Fruit fly (Drosophila melanogaster) whole organism, embryonic: Measurements from ENCODE around the gene rb.
A peak's percentile ranks its signal among the peaks of the same experiment; 100 is the strongest.

Experiments
- BEAF-32 ChIP-seq: fragments of 200-800 bp; sonication (Bioruptor generic); optimal IDR thresholded peaks from 3 replicates; lab custom pipeline; 2017; ENCODE audit warnings: missing biosample characterization, missing genetic modification characterization, mild to moderate bottlenecking, moderate library complexity, missing genetic modification reagents
- CG1024 ChIP-seq: fragments of 200-800 bp; sonication (Bioruptor generic); IDR thresholded peaks from 2 replicates; pipeline ENCODE4 v1.3.6; 2022; ENCODE audit warnings: missing biosample characterization, missing genetic modification characterization
- CG10959 ChIP-seq: fragments of 200-800 bp; sonication (Bioruptor generic); IDR thresholded peaks from 2 replicates; pipeline ENCODE4 v1.3.6; 2022; ENCODE audit warnings: missing biosample characterization, missing genetic modification characterization
- CG12071 ChIP-seq: fragments of 200-800 bp; sonication (Bioruptor generic); optimal IDR thresholded peaks from 3 replicates; lab custom pipeline; 2018; ENCODE audit warnings: missing biosample characterization, mild to moderate bottlenecking, missing genetic modification characterization
- CG14710 ChIP-seq: fragments of 200-800 bp; sonication (Bioruptor generic); optimal IDR thresholded peaks from 3 replicates; lab custom pipeline; 2019; ENCODE audit warnings: missing biosample characterization, mild to moderate bottlenecking, missing genetic modification characterization, moderate library complexity
- CG14860 ChIP-seq: fragments of 200-800 bp; sonication (Bioruptor generic); IDR thresholded peaks from 3 replicates; pipeline ENCODE4 v1.3.6; 2022; ENCODE audit warnings: missing biosample characterization, missing genetic modification characterization; ENCODE audit not compliant: partially characterized antibody
- CG14965 ChIP-seq: fragments of 200-800 bp; sonication (Bioruptor generic); optimal IDR thresholded peaks from 2 replicates; lab custom pipeline; 2016; ENCODE audit warnings: missing biosample characterization, missing genetic modification characterization, borderline replicate concordance
- CG15479 ChIP-seq: fragments of 200-800 bp; sonication (Bioruptor generic); optimal IDR thresholded peaks from 3 replicates; lab custom pipeline; 2019; ENCODE audit warnings: missing biosample characterization, mild to moderate bottlenecking, missing genetic modification characterization, moderate library complexity
- CG15696 ChIP-seq: fragments of 200-800 bp; sonication (Bioruptor generic); optimal IDR thresholded peaks from 2 replicates; lab custom pipeline; 2019; ENCODE audit warnings: missing biosample characterization, mild to moderate bottlenecking, missing genetic modification characterization, moderate library complexity
- CG16813 ChIP-seq: fragments of 200-800 bp; sonication (Bioruptor generic); IDR thresholded peaks from 3 replicates; pipeline ENCODE4 v1.3.6; 2022; ENCODE audit warnings: missing biosample characterization, missing genetic modification characterization; ENCODE audit not compliant: partially characterized antibody
- CG17186 ChIP-seq: fragments of 200-800 bp; sonication (Bioruptor generic); optimal IDR thresholded peaks from 3 replicates; lab custom pipeline; 2017; ENCODE audit warnings: missing biosample characterization, missing genetic modification reagents, missing genetic modification characterization
- CG17328 ChIP-seq: fragments of 200-800 bp; sonication (Bioruptor generic); IDR thresholded peaks from 2 replicates; pipeline ENCODE4 v1.3.6; 2022; ENCODE audit warnings: missing biosample characterization, missing genetic modification characterization
- CG18262 ChIP-seq: fragments of 200-800 bp; optimal IDR thresholded peaks from 3 replicates; lab custom pipeline; 2019; ENCODE audit warnings: missing biosample characterization, mild to moderate bottlenecking, missing genetic modification characterization, moderate library complexity
- CG2120 ChIP-seq: fragments of 200-800 bp; sonication (Bioruptor generic); optimal IDR thresholded peaks from 3 replicates; lab custom pipeline; 2016; ENCODE audit warnings: missing biosample characterization, missing genetic modification characterization
- CG2712 ChIP-seq: fragments of 200-800 bp; optimal IDR thresholded peaks from 3 replicates; lab custom pipeline; 2019; ENCODE audit warnings: missing biosample characterization, mild to moderate bottlenecking, missing genetic modification characterization, moderate library complexity
- CG30431 ChIP-seq: fragments of 200-800 bp; sonication (Bioruptor generic); optimal IDR thresholded peaks from 2 replicates; lab custom pipeline; 2017; ENCODE audit warnings: missing biosample characterization, missing genetic modification characterization
- CG32772 ChIP-seq: fragments of 200-800 bp; sonication (Bioruptor generic); IDR thresholded peaks from 2 replicates; pipeline ENCODE4 v1.3.6; 2022; ENCODE audit warnings: missing biosample characterization, missing genetic modification characterization
- CG4282 ChIP-seq: fragments of 200-800 bp; sonication (Bioruptor generic); optimal IDR thresholded peaks from 2 replicates; lab custom pipeline; 2016; ENCODE audit warnings: missing biosample characterization, missing genetic modification characterization
- CG4328 ChIP-seq: fragments of 200-800 bp; sonication (Bioruptor generic); optimal IDR thresholded peaks from 3 replicates; lab custom pipeline; 2017; ENCODE audit warnings: missing biosample characterization, missing genetic modification reagents, missing genetic modification characterization
- CG4820 ChIP-seq: fragments of 200-800 bp; sonication (Bioruptor generic); optimal IDR thresholded peaks from 3 replicates; lab custom pipeline; 2016; ENCODE audit warnings: missing biosample characterization, missing genetic modification characterization
- CG6765 ChIP-seq: fragments of 200-800 bp; sonication (Bioruptor generic); optimal IDR thresholded peaks from 3 replicates; lab custom pipeline; 2017; ENCODE audit warnings: missing biosample characterization, mild to moderate bottlenecking, missing genetic modification characterization
- CG7372 ChIP-seq: fragments of 200-800 bp; sonication (Bioruptor generic); IDR thresholded peaks from 2 replicates; pipeline ENCODE4 v1.3.6; 2022; ENCODE audit warnings: missing biosample characterization, missing genetic modification characterization
- CG7786 ChIP-seq: fragments of 200-800 bp; sonication (Bioruptor generic); optimal IDR thresholded peaks from 2 replicates; lab custom pipeline; 2016; ENCODE audit warnings: missing biosample characterization, missing genetic modification characterization
- CG8478 ChIP-seq: fragments of >200 bp; optimal IDR thresholded peaks from 2 replicates; lab custom pipeline; 2018
- CG9609 ChIP-seq: fragments of 200-800 bp; sonication (Bioruptor generic); optimal IDR thresholded peaks from 3 replicates; lab custom pipeline; 2016; ENCODE audit warnings: missing biosample characterization, missing genetic modification characterization
- Doc3 ChIP-seq: fragments of 200-800 bp; sonication (Bioruptor generic); IDR thresholded peaks from 3 replicates; pipeline ENCODE4 v1.3.6; 2022; ENCODE audit warnings: missing biosample characterization, missing genetic modification characterization; ENCODE audit not compliant: partially characterized antibody
- HLH3B ChIP-seq: fragments of 200-800 bp; sonication (Bioruptor generic); IDR thresholded peaks from 2 replicates; pipeline ENCODE4 v1.3.6; 2022; ENCODE audit warnings: missing biosample characterization, missing genetic modification characterization
- HLH4C ChIP-seq: fragments of 200-800 bp; sonication (Bioruptor generic); IDR thresholded peaks from 3 replicates; pipeline ENCODE4 v1.3.6; 2022; ENCODE audit warnings: missing biosample characterization, missing genetic modification characterization; ENCODE audit not compliant: partially characterized antibody
- Hr3 ChIP-seq: fragments of 200-800 bp; sonication (Bioruptor generic); optimal IDR thresholded peaks from 3 replicates; lab custom pipeline; 2016; ENCODE audit warnings: missing biosample characterization, missing genetic modification characterization
- Hr39 ChIP-seq: fragments of >200 bp; optimal IDR thresholded peaks from 2 replicates; lab custom pipeline; 2017
- MESR4 ChIP-seq: fragments of 200-800 bp; sonication (Bioruptor generic); optimal IDR thresholded peaks from 2 replicates; lab custom pipeline; 2018; ENCODE audit warnings: missing biosample characterization, mild to moderate bottlenecking, missing genetic modification characterization, moderate library complexity
- Mes4 ChIP-seq: fragments of 200-800 bp; sonication (Bioruptor generic); optimal IDR thresholded peaks from 2 replicates; lab custom pipeline; 2016; ENCODE audit warnings: missing biosample characterization, missing genetic modification characterization
- Mrtf ChIP-seq: fragments of 200-800 bp; sonication (Bioruptor generic); IDR thresholded peaks from 3 replicates; pipeline ENCODE4 v1.3.6; 2022; ENCODE audit warnings: missing biosample characterization, missing genetic modification characterization
- Spps ChIP-seq: fragments of 200-800 bp; sonication (Bioruptor generic); optimal IDR thresholded peaks from 2 replicates; lab custom pipeline; 2018; ENCODE audit warnings: missing biosample characterization, mild to moderate bottlenecking, missing genetic modification characterization
- abd-A ChIP-seq: fragments of 200-800 bp; sonication (Bioruptor generic); optimal IDR thresholded peaks from 3 replicates; lab custom pipeline; 2019; ENCODE audit warnings: missing biosample characterization, mild to moderate bottlenecking, missing genetic modification characterization, moderate library complexity
- ap ChIP-seq: fragments of 200-800 bp; sonication (Bioruptor generic); IDR thresholded peaks from 2 replicates; pipeline ENCODE4 v1.3.6; 2022; ENCODE audit warnings: missing biosample characterization, missing genetic modification characterization
- ara ChIP-seq: fragments of 200-800 bp; sonication (Bioruptor generic); IDR thresholded peaks from 2 replicates; pipeline ENCODE4 v1.3.6; 2022; ENCODE audit warnings: missing biosample characterization, missing genetic modification characterization
- cas ChIP-seq: fragments of 200-800 bp; sonication (Bioruptor generic); IDR thresholded peaks from 2 replicates; pipeline ENCODE4 v1.3.6; 2022; ENCODE audit warnings: missing biosample characterization, missing genetic modification characterization
- chm ChIP-seq: fragments of 200-800 bp; sonication (Bioruptor generic); IDR thresholded peaks from 2 replicates; pipeline ENCODE4 v1.3.6; 2022; ENCODE audit warnings: missing biosample characterization, missing genetic modification characterization
- chn ChIP-seq: fragments of 200-800 bp; sonication (Bioruptor generic); optimal IDR thresholded peaks from 2 replicates; lab custom pipeline; 2016; ENCODE audit warnings: missing biosample characterization, missing genetic modification characterization
- croc ChIP-seq: fragments of 200-800 bp; sonication (Bioruptor generic); conservative IDR thresholded peaks from 3 replicates; pipeline ENCODE4 v1.3.6; 2022; ENCODE audit warnings: missing biosample characterization, missing genetic modification characterization
- gcm2 ChIP-seq: fragments of 200-800 bp; sonication (Bioruptor generic); optimal IDR thresholded peaks from 2 replicates; lab custom pipeline; 2016; ENCODE audit warnings: missing biosample characterization, missing genetic modification characterization
- gt ChIP-seq: fragments of 200-800 bp; sonication (Bioruptor generic); IDR thresholded peaks from 2 replicates; pipeline ENCODE4 v1.3.6; 2022; ENCODE audit warnings: missing biosample characterization, missing genetic modification characterization
- ken ChIP-seq: fragments of 200-800 bp; sonication (Bioruptor generic); IDR thresholded peaks from 3 replicates; pipeline ENCODE4 v1.3.6; 2022; ENCODE audit warnings: missing biosample characterization, missing genetic modification characterization
- kni ChIP-seq: fragments of 200-800 bp; sonication (Bioruptor generic); optimal IDR thresholded peaks from 3 replicates; lab custom pipeline; 2017; ENCODE audit warnings: mild to moderate bottlenecking, missing biosample characterization, missing genetic modification reagents, missing genetic modification characterization
- mirr ChIP-seq: fragments of 200-800 bp; sonication (Bioruptor generic); optimal IDR thresholded peaks from 3 replicates; lab custom pipeline; 2018; ENCODE audit warnings: missing biosample characterization, mild to moderate bottlenecking, missing genetic modification characterization
- phol ChIP-seq: fragments of 200-800 bp; sonication (Bioruptor generic); optimal IDR thresholded peaks from 3 replicates; lab custom pipeline; 2018; ENCODE audit warnings: missing biosample characterization, mild to moderate bottlenecking, missing genetic modification characterization, moderate library complexity
- pita ChIP-seq: fragments of 200-800 bp; sonication (Bioruptor generic); optimal IDR thresholded peaks from 2 replicates; lab custom pipeline; 2017; ENCODE audit warnings: missing biosample characterization, mild to moderate bottlenecking, missing genetic modification characterization
- ro ChIP-seq: fragments of 200-800 bp; sonication (Bioruptor generic); IDR thresholded peaks from 2 replicates; pipeline ENCODE4 v1.3.6; 2022; ENCODE audit warnings: missing biosample characterization, missing genetic modification characterization
- tx ChIP-seq: fragments of 200-800 bp; sonication (Bioruptor generic); optimal IDR thresholded peaks from 2 replicates; lab custom pipeline; 2016; ENCODE audit warnings: missing biosample characterization, missing genetic modification characterization
- unpg ChIP-seq: fragments of 200-800 bp; sonication (Bioruptor generic); optimal IDR thresholded peaks from 3 replicates; lab custom pipeline; 2018; ENCODE audit warnings: missing biosample characterization, mild to moderate bottlenecking, missing genetic modification characterization, moderate library complexity
- zfh1 ChIP-seq: fragments of 200-800 bp; sonication (Bioruptor generic); IDR thresholded peaks from 3 replicates; pipeline ENCODE4 v1.3.6; 2022; ENCODE audit warnings: missing biosample characterization, missing genetic modification characterization

rb gene

DNA sequence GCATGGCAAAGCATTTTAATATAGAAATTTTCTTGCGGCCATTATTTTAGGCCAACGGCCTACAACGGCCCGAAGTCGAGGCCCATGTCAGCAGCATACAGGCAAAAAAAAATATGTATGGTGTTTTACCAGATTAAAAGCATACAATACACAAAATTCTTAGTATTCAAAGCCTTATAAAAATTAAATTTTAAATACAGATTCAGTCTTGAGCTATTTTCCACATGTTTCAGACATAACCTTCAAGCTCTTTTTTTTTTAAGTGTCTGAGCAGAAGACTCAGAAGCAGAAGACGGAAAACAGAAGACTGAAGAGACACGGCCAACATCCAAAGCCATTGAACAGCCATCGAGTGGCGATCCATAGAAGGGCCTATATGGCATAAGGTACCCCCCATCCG lies 41.3 kb upstream of the rb start (continued):
- TF ChIP-seq abd-A (tag; lab: Kevin White, UChicago) (no peak), kni (GFP tag; lab: Kevin White, UChicago) (peak; percentile 21), CG14860 (GFP tag; lab: Robert Waterston, UW) (no peak), CG4328 (GFP tag; lab: Kevin White, UChicago) (no peak), HLH3B (GFP tag; lab: Robert Waterston, UW) (peak; percentile 37; the same call in 1 of the 2 replicates), CG9609 (no peak), croc (GFP tag; lab: Robert Waterston, UW) (peak; percentile 34; the same call in 1 of the 3 replicates), CG2120 (GFP tag; lab: Kevin White, UChicago) (no peak), mirr (no peak), CG30431 (GFP tag; lab: Kevin White, UChicago) (no peak), ken (0 out of 3 replicates have a peak, but pooled peaks have one; percentile 11), CG6765 (GFP tag; lab: Kevin White, UChicago) (no peak), Hr39 (lab: Kevin White, UChicago) (no peak), MESR4 (no peak), CG4820 (peak; percentile 45), tx (GFP tag; lab: Kevin White, UChicago) (no peak), CG15696 (tag; lab: Kevin White, UChicago) (peak; percentile 34), CG18262 (tag; lab: Kevin White, UChicago) (peak; percentile 62), unpg (GFP tag; lab: Kevin White, UChicago) (peak; percentile 54), Spps (tag; lab: Kevin White, UChicago) (peak; percentile 32), Doc3 (GFP tag; lab: Robert Waterston, UW) (no peak), HLH4C (GFP tag; lab: Robert Waterston, UW) (no peak), CG15479 (no peak), gt (GFP tag; lab: Robert Waterston, UW) (no peak), gcm2 (GFP tag; lab: Kevin White, UChicago) (no peak), Mrtf (GFP tag; lab: Robert Waterston, UW) (no peak), CG16813 (GFP tag; lab: Robert Waterston, UW) (no peak)

DNA sequence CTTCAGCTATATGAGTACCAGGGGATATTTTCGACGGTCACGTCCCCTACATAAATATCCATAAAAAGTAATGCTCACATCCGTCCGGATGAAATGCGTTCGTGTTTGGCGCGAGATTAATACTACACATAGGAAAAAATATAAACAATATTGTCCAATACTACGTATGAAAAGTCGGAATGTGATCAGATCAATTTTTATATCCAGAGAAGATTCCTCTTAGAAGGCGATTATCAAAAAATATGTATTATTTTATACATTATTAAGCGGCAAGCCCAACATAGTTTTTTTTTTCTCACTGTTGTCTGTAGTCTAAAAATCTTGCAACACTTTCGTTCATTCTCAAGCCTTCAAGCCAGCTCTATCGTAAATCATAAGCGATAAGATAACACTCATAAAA lies 33.5 kb upstream of the rb start:
- TF ChIP-seq CG10959 (GFP tag; lab: Robert Waterston, UW) (peak; percentile 65; the same call in 1 of the 2 replicates), CG2712 (peak; percentile 66), CG12071 (GFP tag; lab: Kevin White, UChicago) (no peak), CG1024 (GFP tag; lab: Robert Waterston, UW) (peak; percentile 44; the same call in 1 of the 2 replicates), ara (GFP tag; lab: Robert Waterston, UW) (peak; percentile 39; the same call in 1 of the 2 replicates), CG32772 (GFP tag; lab: Robert Waterston, UW) (0 out of 2 replicates have a peak, but pooled peaks have one; percentile 23), Hr3 (GFP tag; lab: Kevin White, UChicago) (no peak), ap (GFP tag; lab: Robert Waterston, UW) (no peak), pita (GFP tag; lab: Kevin White, UChicago) (no peak), CG7372 (no peak), CG7786 (GFP tag; lab: Kevin White, UChicago) (no peak), zfh1 (GFP tag; lab: Robert Waterston, UW) (peak; percentile 52; the same call in 1 of the 3 replicates), ro (GFP tag; lab: Robert Waterston, UW) (no peak), CG8478 (lab: Kevin White, UChicago) (no peak), BEAF-32 (GFP tag; lab: Kevin White, UChicago) (no peak), cas (GFP tag; lab: Robert Waterston, UW) (no peak), CG17328 (GFP tag; lab: Robert Waterston, UW) (peak; percentile 42; the same call in 1 of the 2 replicates), croc (GFP tag; lab: Robert Waterston, UW) (peak; percentile 36; the same call in 1 of the 3 replicates), CG4282 (GFP tag; lab: Kevin White, UChicago) (no peak), phol (tag; lab: Kevin White, UChicago) (peak; percentile 35), CG14965 (no peak), chm (GFP tag; lab: Robert Waterston, UW) (peak; percentile 16; the same call in 1 of the 2 replicates), Mes4 (GFP tag; lab: Kevin White, UChicago) (no peak), CG17186 (GFP tag; lab: Kevin White, UChicago) (no peak), chn (GFP tag; lab: Kevin White, UChicago) (no peak), CG14710 (tag; lab: Kevin White, UChicago) (peak; percentile 33)
